Worm (Caenorhabditis elegans): ENCODE measurements around the gene T14E8.2.
A peak's percentile ranks its signal among the peaks of the same experiment; 100 is the strongest.

Gene T14E8.2

ce11 chrX:6505662-6506061, 37.1 kb upstream of the T14E8.2 start, which contains the start of gene glr-8:
glr-8 (plus strand) TSS chrX:6505980.
- TF ChIP-seq pax-1 (tag; optimal IDR thresholded peaks at IDR 0.05), result no peak
- TF ChIP-seq Y22D7AL.16 (tag; optimal IDR thresholded peaks at IDR 0.05), result no peak
- TF ChIP-seq mec-3 (tag; optimal IDR thresholded peaks at IDR 0.05; ENCODE audit: borderline replicate concordance), result no peak
- TF ChIP-seq tbx-7 (tag; optimal IDR thresholded peaks at IDR 0.05), result no peak
- no peak for TF ChIP-seq pha-4 (tag; optimal IDR thresholded peaks at IDR 0.05)
- no peak for TF ChIP-seq ceh-18 (tag; optimal IDR thresholded peaks at IDR 0.05)
- no peak for TF ChIP-seq unc-86 (tag; optimal IDR thresholded peaks at IDR 0.05)
- no peak for TF ChIP-seq F13H6.1 (tag; optimal IDR thresholded peaks at IDR 0.05)
- no peak for TF ChIP-seq rnt-1 (tag; optimal IDR thresholded peaks at IDR 0.05)

DNA sequence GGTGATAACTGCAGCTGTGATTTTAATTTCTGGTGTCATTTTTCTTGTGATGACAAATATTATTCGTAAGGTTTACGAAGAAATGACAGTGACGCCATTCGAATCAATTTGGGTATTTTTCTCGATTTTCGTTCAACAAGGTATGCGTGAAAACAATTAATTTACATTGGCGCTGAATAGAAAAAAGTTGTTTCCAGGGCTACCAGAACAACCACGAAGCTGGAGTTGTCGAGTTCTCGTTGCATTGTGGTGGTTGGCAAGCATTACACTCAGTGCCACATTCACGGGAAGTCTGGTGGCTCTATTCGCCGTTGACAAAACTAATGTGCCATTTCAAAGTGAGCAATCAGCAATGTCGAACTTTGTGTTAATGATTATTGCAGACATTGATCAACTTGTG, 35.1 kb upstream of the T14E8.2 start:
- TF ChIP-seq ceh-6 (GFP tag; optimal IDR thresholded peaks at IDR 0.05) (no peak), hlh-30 (tag; optimal IDR thresholded peaks at IDR 0.05; ENCODE audit: insufficient read depth) (no peak), unc-55 (GFP tag; optimal IDR thresholded peaks at IDR 0.05) (no peak), ttx-3 (tag; optimal IDR thresholded peaks at IDR 0.05) (no peak), ahr-1 (tag; optimal IDR thresholded peaks at IDR 0.05) (no peak), ceh-18 (tag; optimal IDR thresholded peaks at IDR 0.05) (no peak), sox-4 (tag; optimal IDR thresholded peaks at IDR 0.05) (no peak), ceh-19 (GFP tag; optimal IDR thresholded peaks at IDR 0.05) (no peak), syd-9 (tag; optimal IDR thresholded peaks at IDR 0.05) (no peak), pat-9 (tag; optimal IDR thresholded peaks at IDR 0.05) (no peak), ceh-45 (GFP tag; IDR thresholded peaks at IDR 0.05) (no peak), hlh-6 (tag; optimal IDR thresholded peaks at IDR 0.05) (no peak), pros-1 (tag; optimal IDR thresholded peaks at IDR 0.05) (no peak), ceh-9 (tag; optimal IDR thresholded peaks at IDR 0.05) (no peak), odd-2 (tag; optimal IDR thresholded peaks at IDR 0.05) (no peak)

ce11 chrX:6509813-6510212, 33.0 kb upstream of the T14E8.2 start:
- TF ChIP-seq hlh-15 (tag; optimal IDR thresholded peaks at IDR 0.05), result no peak
- TF ChIP-seq elt-2 (tag; optimal IDR thresholded peaks at IDR 0.05), result peak; percentile 60
- no peak for TF ChIP-seq elt-4 (tag; optimal IDR thresholded peaks at IDR 0.05)
- no peak for TF ChIP-seq unc-86 (tag; optimal IDR thresholded peaks at IDR 0.05)

ce11 chrX:6510627-6511026, 32.2 kb upstream of the T14E8.2 start, which contains the start of gene ttr-36:
ttr-36 (plus strand) TSS chrX:6510927.
- TF ChIP-seq nhr-11 (tag; optimal IDR thresholded peaks at IDR 0.05), result no peak
- no peak for TF ChIP-seq ceh-24 (tag; optimal IDR thresholded peaks at IDR 0.05)
- no peak for TF ChIP-seq pros-1 (tag; optimal IDR thresholded peaks at IDR 0.05)
- TF ChIP-seq ceh-22 (tag; optimal IDR thresholded peaks at IDR 0.05), result no peak
- TF ChIP-seq T23F11.4 (GFP tag; optimal IDR thresholded peaks at IDR 0.05), result no peak
- no peak for TF ChIP-seq ceh-18 (tag; optimal IDR thresholded peaks at IDR 0.05)
- no peak for TF ChIP-seq K02D7.2 (tag; optimal IDR thresholded peaks at IDR 0.05)
- no peak for TF ChIP-seq hlh-13 (GFP tag; optimal IDR thresholded peaks at IDR 0.05)
- TF ChIP-seq ama-1 (optimal IDR thresholded peaks at IDR 0.05), result no peak
- TF ChIP-seq ztf-16 (tag; optimal IDR thresholded peaks at IDR 0.05), result no peak
- no peak for TF ChIP-seq unc-55 (GFP tag; optimal IDR thresholded peaks at IDR 0.05)
- no peak for TF ChIP-seq syd-9 (tag; optimal IDR thresholded peaks at IDR 0.05)

- TF ChIP-seq zip-5 (tag; optimal IDR thresholded peaks at IDR 0.05) (no peak), eyg-1 (tag; optimal IDR thresholded peaks at IDR 0.05) (no peak), hlh-13 (GFP tag; optimal IDR thresholded peaks at IDR 0.05) (no peak), ceh-2 (tag; optimal IDR thresholded peaks at IDR 0.05) (no peak), K09A11.1 (tag; optimal IDR thresholded peaks at IDR 0.05; ENCODE audit: insufficient read depth) (no peak), ceh-45 (GFP tag; IDR thresholded peaks at IDR 0.05) (no peak), elt-4 (tag; optimal IDR thresholded peaks at IDR 0.05) (no peak), hlh-8 (tag; optimal IDR thresholded peaks at IDR 0.05) (no peak), pat-9 (tag; optimal IDR thresholded peaks at IDR 0.05) (no peak), madf-2 (tag; optimal IDR thresholded peaks at IDR 0.05) (no peak)
Measured at ce11 chrX:6511985-6512384, 30.8 kb upstream of the T14E8.2 start, which contains the start of gene ttr-35. ttr-35 (plus strand) TSS chrX:6512285.

All from whole organism, late embryonic.